Fruit fly (Drosophila melanogaster) whole organism, embryonic: ENCODE results near the gene Irk1.
A peak's percentile ranks its signal among the peaks of the same experiment; 100 is the strongest.

ENCODE experiments used
- Abd-B ChIP-seq: fragments of 200-800 bp; sonication (Bioruptor generic); optimal IDR thresholded peaks from 2 replicates; lab custom pipeline; 2018; ENCODE audit warnings: missing biosample characterization, mild to moderate bottlenecking, missing genetic modification characterization, moderate library complexity
- Atf-2 ChIP-seq: fragments of 200-800 bp; sonication (Bioruptor generic); optimal IDR thresholded peaks from 2 replicates; lab custom pipeline; 2016; ENCODE audit warnings: missing biosample characterization, missing genetic modification characterization
- CG10366 ChIP-seq: fragments of 200-800 bp; sonication (Bioruptor generic); IDR thresholded peaks from 2 replicates; pipeline ENCODE4 v1.3.6; 2022; ENCODE audit warnings: missing biosample characterization, missing genetic modification characterization
- CG11085 ChIP-seq: fragments of 200-800 bp; sonication (Bioruptor generic); IDR thresholded peaks from 2 replicates; pipeline ENCODE4 v1.3.6; 2022; ENCODE audit warnings: missing biosample characterization, missing genetic modification characterization
- CG12071 ChIP-seq: fragments of 200-800 bp; sonication (Bioruptor generic); optimal IDR thresholded peaks from 3 replicates; lab custom pipeline; 2018; ENCODE audit warnings: missing biosample characterization, mild to moderate bottlenecking, missing genetic modification characterization
- CG12104 ChIP-seq: fragments of 200-800 bp; sonication (Bioruptor generic); optimal IDR thresholded peaks from 3 replicates; lab custom pipeline; 2016; ENCODE audit warnings: missing biosample characterization, missing genetic modification characterization
- CG12236 ChIP-seq: fragments of 200-800 bp; sonication (Bioruptor generic); optimal IDR thresholded peaks from 2 replicates; lab custom pipeline; 2016; ENCODE audit warnings: missing biosample characterization, missing genetic modification characterization
- CG12744 ChIP-seq: fragments of 200-800 bp; sonication (Bioruptor generic); optimal IDR thresholded peaks from 2 replicates; lab custom pipeline; 2016; ENCODE audit warnings: missing biosample characterization, missing genetic modification characterization
- CG12942 ChIP-seq: fragments of 200-800 bp; sonication (Bioruptor generic); optimal IDR thresholded peaks from 3 replicates; lab custom pipeline; 2016; ENCODE audit warnings: missing biosample characterization, missing genetic modification characterization
- CG13894 ChIP-seq: fragments of 200-800 bp; sonication (Bioruptor generic); optimal IDR thresholded peaks from 3 replicates; lab custom pipeline; 2018; ENCODE audit warnings: missing biosample characterization, mild to moderate bottlenecking, missing genetic modification characterization, moderate library complexity
- CG14710 ChIP-seq: fragments of 200-800 bp; sonication (Bioruptor generic); optimal IDR thresholded peaks from 3 replicates; lab custom pipeline; 2019; ENCODE audit warnings: missing biosample characterization, mild to moderate bottlenecking, missing genetic modification characterization, moderate library complexity
- CG17186 ChIP-seq: fragments of 200-800 bp; sonication (Bioruptor generic); optimal IDR thresholded peaks from 3 replicates; lab custom pipeline; 2017; ENCODE audit warnings: missing biosample characterization, missing genetic modification reagents, missing genetic modification characterization
- CG2120 ChIP-seq: fragments of 200-800 bp; sonication (Bioruptor generic); optimal IDR thresholded peaks from 3 replicates; lab custom pipeline; 2016; ENCODE audit warnings: missing biosample characterization, missing genetic modification characterization
- CG31365 ChIP-seq: fragments of 200-800 bp; sonication (Bioruptor generic); optimal IDR thresholded peaks from 2 replicates; lab custom pipeline; 2018; ENCODE audit warnings: missing biosample characterization, mild to moderate bottlenecking, missing genetic modification characterization
- CG3838 ChIP-seq: fragments of 200-800 bp; sonication (Bioruptor generic); optimal IDR thresholded peaks from 3 replicates; lab custom pipeline; 2016; ENCODE audit warnings: missing biosample characterization, missing genetic modification characterization
- CG3847 ChIP-seq: fragments of 200-800 bp; sonication (Bioruptor generic); IDR thresholded peaks from 2 replicates; pipeline ENCODE4 v1.3.6; 2022; ENCODE audit warnings: missing biosample characterization, missing genetic modification characterization
- CG6272 ChIP-seq: fragments of 200-800 bp; sonication (Bioruptor generic); IDR thresholded peaks from 2 replicates; pipeline ENCODE4 v1.3.6; 2022; ENCODE audit warnings: missing biosample characterization, missing genetic modification characterization
- CG6765 ChIP-seq: fragments of 200-800 bp; sonication (Bioruptor generic); optimal IDR thresholded peaks from 3 replicates; lab custom pipeline; 2017; ENCODE audit warnings: missing biosample characterization, mild to moderate bottlenecking, missing genetic modification characterization
- CG7556 ChIP-seq: fragments of 200-800 bp; sonication (Bioruptor generic); optimal IDR thresholded peaks from 2 replicates; lab custom pipeline; 2017; ENCODE audit warnings: missing biosample characterization, mild to moderate bottlenecking, missing genetic modification characterization
- CG8944 ChIP-seq: fragments of 200-800 bp; sonication (Bioruptor generic); optimal IDR thresholded peaks from 3 replicates; lab custom pipeline; 2016; ENCODE audit warnings: missing biosample characterization, missing genetic modification characterization
- CrebB ChIP-seq: fragments of 200-800 bp; sonication (Bioruptor generic); optimal IDR thresholded peaks from 3 replicates; lab custom pipeline; 2018; ENCODE audit warnings: missing biosample characterization, mild to moderate bottlenecking, missing genetic modification characterization
- E2f2 ChIP-seq: fragments of 200-800 bp; sonication (Bioruptor generic); IDR thresholded peaks from 2 replicates; pipeline ENCODE4 v1.3.6; 2022; ENCODE audit warnings: missing biosample characterization, missing genetic modification characterization
- HLH54F ChIP-seq: fragments of 200-800 bp; sonication (Bioruptor generic); optimal IDR thresholded peaks from 3 replicates; lab custom pipeline; 2016; ENCODE audit warnings: missing biosample characterization, missing genetic modification characterization
- HmgD ChIP-seq: fragments of 200-800 bp; sonication (Bioruptor generic); optimal IDR thresholded peaks from 3 replicates; lab custom pipeline; 2016; ENCODE audit warnings: missing biosample characterization, missing genetic modification characterization
- NK7.1 ChIP-seq: fragments of 200-800 bp; sonication (Bioruptor generic); optimal IDR thresholded peaks from 3 replicates; lab custom pipeline; 2016; ENCODE audit warnings: missing biosample characterization, missing genetic modification characterization
- Opbp ChIP-seq: fragments of 200-800 bp; sonication (Bioruptor generic); IDR thresholded peaks from 3 replicates; pipeline ENCODE4 v1.3.6; 2022; ENCODE audit warnings: missing biosample characterization, missing genetic modification characterization; ENCODE audit not compliant: partially characterized antibody
- Poxn ChIP-seq: fragments of 200-800 bp; sonication (Bioruptor generic); IDR thresholded peaks from 2 replicates; pipeline ENCODE4 v1.3.6; 2022; ENCODE audit warnings: missing biosample characterization, missing genetic modification characterization
- Scr ChIP-seq: fragments of 200-800 bp; sonication (Bioruptor generic); IDR thresholded peaks from 2 replicates; pipeline ENCODE4 v1.3.6; 2022; ENCODE audit warnings: missing biosample characterization, missing genetic modification characterization; ENCODE audit not compliant: partially characterized antibody
- Taf1 ChIP-seq: fragments of 200-800 bp; sonication (Bioruptor generic); IDR thresholded peaks from 2 replicates; pipeline ENCODE4 v1.3.6; 2022; ENCODE audit warnings: missing biosample characterization, missing genetic modification characterization
- al ChIP-seq: fragments of 200-800 bp; sonication (Bioruptor generic); IDR thresholded peaks from 2 replicates; pipeline ENCODE4 v1.3.6; 2022; ENCODE audit warnings: missing biosample characterization, missing genetic modification characterization
- bsh ChIP-seq, 2 experiments: fragments of 200-800 bp; sonication (Bioruptor generic); optimal IDR thresholded peaks; 2 replicates each; lab custom pipeline; 2017 to 2018; ENCODE audit warnings: mild to moderate bottlenecking in 2 of 2, missing biosample characterization in 2 of 2, missing genetic modification characterization in 2 of 2, moderate library complexity in 1 of 2
- btn ChIP-seq: fragments of 200-800 bp; sonication (Bioruptor generic); optimal IDR thresholded peaks from 2 replicates; lab custom pipeline; 2016; ENCODE audit warnings: missing biosample characterization, missing genetic modification characterization
- chn ChIP-seq: fragments of 200-800 bp; sonication (Bioruptor generic); optimal IDR thresholded peaks from 2 replicates; lab custom pipeline; 2016; ENCODE audit warnings: missing biosample characterization, missing genetic modification characterization
- disco-r ChIP-seq: fragments of 200-800 bp; sonication (Bioruptor generic); optimal IDR thresholded peaks from 2 replicates; lab custom pipeline; 2016; ENCODE audit warnings: missing biosample characterization, missing genetic modification characterization
- dpn ChIP-seq, 2 experiments: fragments of 200-800 bp; sonication (Bioruptor generic); optimal IDR thresholded peaks; 3 replicates each; lab custom pipeline; 2016; ENCODE audit warnings: missing biosample characterization in 2 of 2, missing genetic modification characterization in 2 of 2
- ftz-f1 ChIP-seq: fragments of 200-800 bp; sonication (Bioruptor generic); optimal IDR thresholded peaks from 2 replicates; lab custom pipeline; 2016; ENCODE audit warnings: missing biosample characterization, missing genetic modification characterization
- grn ChIP-seq: fragments of 200-800 bp; sonication (Bioruptor generic); optimal IDR thresholded peaks from 3 replicates; lab custom pipeline; 2017; ENCODE audit warnings: missing biosample characterization, missing genetic modification characterization
- her ChIP-seq: fragments of 200-800 bp; sonication (Bioruptor generic); optimal IDR thresholded peaks from 2 replicates; lab custom pipeline; 2016; ENCODE audit warnings: missing biosample characterization, missing genetic modification characterization
- jumu ChIP-seq: fragments of 200-800 bp; sonication (Bioruptor generic); optimal IDR thresholded peaks from 3 replicates; lab custom pipeline; 2016; ENCODE audit warnings: missing biosample characterization, missing genetic modification characterization
- kay ChIP-seq: fragments of 200-800 bp; sonication (Bioruptor generic); optimal IDR thresholded peaks from 2 replicates; lab custom pipeline; 2016; ENCODE audit warnings: missing biosample characterization, missing genetic modification characterization
- klu ChIP-seq: fragments of 200-800 bp; sonication (Bioruptor generic); IDR thresholded peaks from 2 replicates; pipeline ENCODE4 v1.3.6; 2022; ENCODE audit warnings: missing biosample characterization, missing genetic modification characterization
- kni ChIP-seq: fragments of 200-800 bp; sonication (Bioruptor generic); optimal IDR thresholded peaks from 3 replicates; lab custom pipeline; 2017; ENCODE audit warnings: mild to moderate bottlenecking, missing biosample characterization, missing genetic modification reagents, missing genetic modification characterization
- pb ChIP-seq: fragments of 200-800 bp; sonication (Bioruptor generic); optimal IDR thresholded peaks from 3 replicates; lab custom pipeline; 2016; ENCODE audit warnings: missing biosample characterization, missing genetic modification characterization
- row ChIP-seq: fragments of 200-800 bp; sonication (Bioruptor generic); IDR thresholded peaks from 3 replicates; pipeline ENCODE4 v1.3.6; 2022; ENCODE audit warnings: missing biosample characterization, missing genetic modification characterization
- run ChIP-seq: fragments of 200-800 bp; sonication (Bioruptor generic); optimal IDR thresholded peaks from 3 replicates; lab custom pipeline; 2018; ENCODE audit warnings: missing biosample characterization, mild to moderate bottlenecking, missing genetic modification characterization
- sd ChIP-seq: fragments of 200-800 bp; sonication (Bioruptor generic); optimal IDR thresholded peaks from 3 replicates; lab custom pipeline; 2018; ENCODE audit warnings: missing biosample characterization, mild to moderate bottlenecking, missing genetic modification characterization, moderate library complexity
- sim ChIP-seq: fragments of 200-800 bp; sonication (Bioruptor generic); IDR thresholded peaks from 2 replicates; pipeline ENCODE4 v1.3.6; 2022; ENCODE audit warnings: missing biosample characterization, missing genetic modification characterization
- stc ChIP-seq: fragments of 200-800 bp; sonication (Bioruptor generic); IDR thresholded peaks from 2 replicates; pipeline ENCODE4 v1.3.6; 2022; ENCODE audit warnings: missing biosample characterization, missing genetic modification characterization
- tgo ChIP-seq: fragments of 200-800 bp; sonication (Bioruptor generic); IDR thresholded peaks from 3 replicates; pipeline ENCODE4 v1.3.6; 2022; ENCODE audit warnings: missing biosample characterization, missing genetic modification characterization
- tio ChIP-seq: fragments of 200-800 bp; sonication (Bioruptor generic); optimal IDR thresholded peaks from 2 replicates; lab custom pipeline; 2017; ENCODE audit warnings: missing biosample characterization, missing genetic modification characterization, inconsistent platforms
- trem ChIP-seq: fragments of 200-800 bp; optimal IDR thresholded peaks from 3 replicates; lab custom pipeline; 2019; ENCODE audit warnings: missing biosample characterization, mild to moderate bottlenecking, missing genetic modification characterization, moderate library complexity

Irk1 gene

DNA sequence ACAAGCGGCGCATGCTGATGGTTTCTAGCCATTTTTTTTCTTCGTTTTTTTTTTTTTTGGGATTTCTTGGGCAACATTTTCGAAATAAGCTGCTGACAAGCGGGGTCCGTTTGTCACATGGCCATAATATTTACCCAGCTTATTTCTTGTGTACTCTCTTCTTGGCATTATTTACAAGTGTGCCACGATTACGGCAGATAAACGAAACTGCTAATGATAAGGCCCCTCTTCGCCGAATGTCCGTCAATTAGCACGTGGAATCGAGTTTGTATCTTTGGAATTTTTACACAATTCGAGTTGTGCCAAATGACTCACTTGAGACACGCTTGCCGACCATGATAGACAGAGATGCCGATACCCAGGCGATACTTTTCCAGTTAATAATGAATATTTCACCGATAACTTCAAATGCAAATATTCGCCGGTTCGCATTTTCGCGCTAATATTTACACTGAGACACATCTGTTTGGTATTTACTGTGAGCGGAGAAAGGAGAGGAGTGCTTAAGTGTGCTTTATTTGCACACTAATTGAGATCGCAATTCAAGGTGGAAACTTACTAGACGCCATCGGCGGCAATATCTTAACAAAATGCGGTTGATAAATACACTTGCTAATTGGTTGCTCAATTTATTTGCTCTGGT is 8.4 kb downstream of the Irk1 start (continued):
- peak; percentile 20 for TF ChIP-seq HmgD
- no peak for TF ChIP-seq pb (GFP tag; lab: Kevin White, UChicago)
- peak; percentile 20 for TF ChIP-seq HLH54F (GFP tag; lab: Kevin White, UChicago)
- no peak for TF ChIP-seq Poxn
- peak; percentile 45 for TF ChIP-seq CG13894
- TF ChIP-seq CG12942 = no peak
- TF ChIP-seq grn (GFP tag; lab: Kevin White, UChicago) = peak; percentile 26
- no peak for TF ChIP-seq Scr (GFP tag; lab: Robert Waterston, UW)
- no peak for TF ChIP-seq al
- peak; percentile 10; the same call in 1 of the 2 replicates for TF ChIP-seq CG10366 (GFP tag; lab: Robert Waterston, UW)
- peak; percentile 72 for TF ChIP-seq CG2120 (GFP tag; lab: Kevin White, UChicago)
- peak; percentile 1 for TF ChIP-seq btn (GFP tag; lab: Kevin White, UChicago)
- no peak for TF ChIP-seq kay (GFP tag; lab: Kevin White, UChicago)
- no peak for TF ChIP-seq Abd-B (GFP tag; lab: Kevin White, UChicago)
- no peak for TF ChIP-seq CG11085 (GFP tag; lab: Robert Waterston, UW)
- TF ChIP-seq CG17186 (GFP tag; lab: Kevin White, UChicago) = no peak
- TF ChIP-seq Taf1 (GFP tag; lab: Robert Waterston, UW) = no peak; the same call in 1 of the 2 replicates
- TF ChIP-seq CG31365 = peak; percentile 41
- TF ChIP-seq CG8944 = peak; percentile 27
- TF ChIP-seq run (tag; lab: Kevin White, UChicago) = no peak
- TF ChIP-seq tgo = peak; percentile 35; the same call in 1 of the 3 replicates
- peak; percentile 70 for TF ChIP-seq CG6765 (GFP tag; lab: Kevin White, UChicago)
- no peak for TF ChIP-seq CG3838
- peak; percentile 32 for TF ChIP-seq CG12236 (GFP tag; lab: Kevin White, UChicago)
- TF ChIP-seq jumu (GFP tag; lab: Kevin White, UChicago) = no peak
- peak; percentile 34 for TF ChIP-seq her (GFP tag; lab: Kevin White, UChicago)
- TF ChIP-seq row = peak; percentile 6; the same call in 1 of the 3 replicates
- TF ChIP-seq CG12071 (GFP tag; lab: Kevin White, UChicago) = peak; percentile 80
- peak; percentile 20 for TF ChIP-seq kni (GFP tag; lab: Kevin White, UChicago)
- TF ChIP-seq ftz-f1 = no peak
- no peak for TF ChIP-seq disco-r (GFP tag; lab: Kevin White, UChicago)
- TF ChIP-seq CG6272 (GFP tag; lab: Robert Waterston, UW) = no peak
- peak; percentile 31 for TF ChIP-seq CrebB
- TF ChIP-seq Opbp = no peak
- TF ChIP-seq bsh (GFP tag; optimal IDR thresholded peaks at IDR 0.05; lab: Kevin White, UChicago) = peak in 1 of 2 experiments; percentile 31
- peak; percentile 24 for TF ChIP-seq CG7556 (GFP tag; lab: Kevin White, UChicago)
- peak; percentile 28 for TF ChIP-seq tio (GFP tag; lab: Kevin White, UChicago)
- peak; percentile 61 for TF ChIP-seq sd (tag; lab: Kevin White, UChicago)
- TF ChIP-seq dpn (GFP tag; optimal IDR thresholded peaks at IDR 0.05; lab: Kevin White, UChicago) = peak in 1 of 2 experiments; percentile 40
- no peak for TF ChIP-seq trem (tag; lab: Kevin White, UChicago)
- TF ChIP-seq chn (GFP tag; lab: Kevin White, UChicago) = no peak
- no peak for TF ChIP-seq CG3847 (GFP tag; lab: Robert Waterston, UW)
- TF ChIP-seq sim (GFP tag; lab: Robert Waterston, UW) = no peak
- TF ChIP-seq klu (GFP tag; lab: Robert Waterston, UW) = no peak
- no peak for TF ChIP-seq NK7.1 (GFP tag; lab: Kevin White, UChicago)
- 0 out of 2 replicates have a peak, but pooled peaks have one; percentile 21 for TF ChIP-seq E2f2 (GFP tag; lab: Robert Waterston, UW)
- TF ChIP-seq CG14710 (tag; lab: Kevin White, UChicago) = no peak
- TF ChIP-seq stc = 0 out of 2 replicates have a peak, but pooled peaks have one; percentile 21
- no peak for TF ChIP-seq CG12744
- TF ChIP-seq Atf-2 (GFP tag; lab: Kevin White, UChicago) = no peak
- TF ChIP-seq CG12104 = no peak
